Worm (Caenorhabditis elegans): ENCODE data around the gene nhr-45.

nhr-45 gene

DNA sequence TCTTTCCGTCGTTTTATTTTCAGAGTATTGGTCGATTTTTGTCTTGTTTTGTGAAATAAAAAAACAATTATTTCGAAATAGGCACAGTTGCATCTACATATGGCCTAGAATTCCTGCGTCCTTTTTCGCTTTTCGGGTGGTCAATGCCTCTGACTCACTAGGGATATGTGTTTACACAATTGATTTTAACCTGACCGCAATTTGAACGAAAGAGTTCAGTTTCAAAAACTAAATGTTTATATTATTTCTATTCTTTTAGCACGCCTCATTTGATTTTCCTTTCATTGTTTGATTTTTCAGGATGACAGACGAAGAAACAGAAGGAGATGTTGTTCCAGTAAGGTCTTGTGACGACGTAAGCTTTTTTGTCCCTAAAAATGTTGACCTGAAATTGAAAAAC is 7.7 kb upstream of the nhr-45 start, which contains the start of gene mfsd-12:
Gene mfsd-12, plus strand, starts transcription at position 301 of the 400 bp plus-strand sequence.
- no peak for TF ChIP-seq unc-62 (GFP tag; optimal IDR thresholded peaks at IDR 0.05)

DNA sequence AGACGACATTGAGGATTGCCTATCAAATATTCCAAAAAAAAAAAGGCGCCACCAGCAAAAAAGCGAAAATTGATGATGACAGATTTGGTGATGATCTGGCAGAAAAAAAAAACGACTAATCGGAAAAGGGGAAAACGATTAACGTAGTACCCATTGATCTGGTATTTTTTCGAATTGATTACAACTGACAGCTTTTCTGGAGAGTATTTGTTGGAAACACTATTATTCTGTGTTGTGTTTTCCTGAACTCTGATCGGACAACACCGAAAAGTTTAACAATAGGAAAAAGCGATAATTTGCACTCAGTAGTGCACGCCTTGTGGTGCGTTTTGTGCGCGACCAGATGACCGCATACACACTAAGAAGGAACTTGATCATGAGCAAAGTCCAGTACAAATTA is 4.5 kb upstream of the nhr-45 start:
- no peak for TF ChIP-seq unc-62 (GFP tag; optimal IDR thresholded peaks at IDR 0.05)

DNA sequence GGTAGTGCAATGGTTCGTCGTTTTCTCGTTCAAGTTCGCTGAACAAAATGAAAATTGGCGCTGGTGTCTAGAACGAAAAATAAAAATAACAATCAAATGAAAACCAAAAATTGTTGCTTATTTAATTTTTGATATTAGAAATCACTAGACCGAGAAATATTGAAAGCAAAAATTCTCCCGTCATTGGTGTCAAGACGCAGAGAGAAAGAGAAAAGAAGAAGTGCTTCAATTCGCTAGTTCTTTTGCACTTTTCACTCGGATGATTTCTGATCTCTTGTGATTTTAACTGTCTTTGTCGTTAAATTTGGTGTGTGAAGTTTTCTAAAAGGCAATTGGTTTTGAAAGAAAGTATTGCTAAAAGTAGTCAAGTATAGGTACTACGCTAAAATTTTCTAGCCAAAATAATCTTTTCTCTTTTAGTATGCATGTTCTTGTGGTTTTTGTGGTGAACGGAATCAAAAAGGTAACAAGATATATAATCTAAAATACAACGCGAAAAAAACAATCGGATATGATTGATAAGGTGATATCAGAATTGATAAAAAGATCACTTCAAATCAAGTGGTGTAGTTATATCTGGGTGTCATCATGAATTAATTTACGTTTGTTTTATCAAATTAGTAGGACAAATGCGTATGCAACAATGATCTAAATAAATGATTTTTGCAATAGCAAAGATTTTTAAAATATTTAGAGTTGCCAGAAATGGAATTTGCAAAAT is 3.0 kb upstream of the nhr-45 start:
- TF ChIP-seq unc-62 (GFP tag; optimal IDR thresholded peaks at IDR 0.05), result no peak

DNA sequence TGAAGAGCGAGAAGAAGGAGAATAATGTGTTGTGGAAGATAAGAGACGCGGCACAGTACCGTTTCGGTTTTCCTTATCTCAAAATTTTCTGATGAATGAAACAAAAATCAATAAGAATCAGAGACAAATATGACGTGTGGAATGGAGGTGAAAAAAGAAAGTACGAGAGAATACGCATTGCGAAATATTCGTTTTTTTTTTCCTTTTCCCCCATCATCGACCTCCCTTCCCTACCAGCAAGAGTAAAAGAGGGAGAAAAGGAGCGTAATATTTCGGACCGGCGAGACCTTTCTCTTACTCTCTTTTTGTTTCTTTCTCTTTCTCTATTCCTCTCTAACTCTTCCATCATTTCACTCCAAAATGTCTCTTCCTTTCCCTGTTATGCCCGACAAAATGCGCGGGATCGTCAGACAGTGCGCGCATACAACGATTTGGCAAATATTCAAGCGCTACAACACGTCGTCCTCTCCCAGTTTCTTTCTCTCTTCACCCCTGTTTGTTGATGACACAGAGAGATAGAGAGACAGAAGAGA is 2.2 kb upstream of the nhr-45 start:
- TF ChIP-seq unc-62 (GFP tag; optimal IDR thresholded peaks at IDR 0.05), result no peak

DNA sequence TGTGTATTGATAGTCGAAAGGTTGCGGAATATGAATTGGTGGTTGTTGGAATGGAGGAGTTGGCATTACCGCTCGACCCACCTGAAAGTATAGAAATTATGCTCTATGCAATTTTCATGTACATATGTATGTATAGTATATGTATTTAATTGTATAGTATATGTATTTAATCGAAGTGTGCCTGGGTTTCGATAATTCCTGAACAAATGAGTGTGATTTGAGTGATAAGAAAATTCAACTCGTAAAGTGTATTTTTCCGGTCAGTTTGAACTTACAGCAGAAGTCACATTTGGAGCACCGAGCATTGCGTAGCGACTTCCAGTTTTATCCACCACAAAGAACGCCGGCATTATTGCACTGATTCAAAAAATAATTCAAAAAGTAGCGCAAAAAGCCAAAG is 1.4 kb downstream of the nhr-45 start:
- TF ChIP-seq unc-62 (GFP tag; optimal IDR thresholded peaks at IDR 0.05), result no peak

DNA sequence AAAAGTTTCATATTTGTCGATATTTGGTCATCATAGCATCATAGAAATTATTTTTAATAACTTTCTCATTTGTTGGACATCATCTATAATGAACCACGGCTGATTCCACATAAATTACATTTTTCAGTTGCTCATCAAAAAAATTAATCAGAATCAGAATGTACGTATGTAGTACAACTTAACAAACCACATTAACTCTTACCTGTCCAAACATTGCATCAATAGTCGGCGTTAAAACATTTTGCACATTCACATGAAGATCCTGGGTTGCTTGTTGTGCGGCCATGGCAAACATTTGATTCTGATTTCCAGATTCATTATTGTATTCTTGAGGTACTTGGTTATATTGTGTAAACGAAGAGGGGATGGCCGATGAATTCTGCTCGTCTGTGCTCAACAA is 1.8 kb downstream of the nhr-45 start:
- no peak for TF ChIP-seq unc-62 (GFP tag; optimal IDR thresholded peaks at IDR 0.05)

DNA sequence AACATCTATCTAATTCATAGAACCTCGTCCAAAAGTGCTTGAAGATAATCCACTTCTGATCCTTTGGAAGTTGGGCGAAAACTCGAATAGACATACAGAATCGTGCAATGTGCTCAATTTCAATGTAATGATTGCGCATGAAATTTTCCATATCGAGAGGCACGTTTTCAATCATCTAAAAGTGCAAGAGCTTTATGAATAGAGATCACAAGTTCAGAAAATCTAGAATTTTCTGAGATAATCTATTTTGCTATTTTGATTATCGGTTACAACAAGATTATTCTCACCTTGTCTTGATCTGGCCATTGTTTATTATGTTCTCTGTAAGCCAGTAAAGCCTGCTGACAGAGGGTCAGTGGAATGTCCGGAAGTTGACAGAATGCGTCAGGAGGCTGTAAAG is 2.5 kb downstream of the nhr-45 start:
- no peak for TF ChIP-seq unc-62 (GFP tag; optimal IDR thresholded peaks at IDR 0.05)

DNA sequence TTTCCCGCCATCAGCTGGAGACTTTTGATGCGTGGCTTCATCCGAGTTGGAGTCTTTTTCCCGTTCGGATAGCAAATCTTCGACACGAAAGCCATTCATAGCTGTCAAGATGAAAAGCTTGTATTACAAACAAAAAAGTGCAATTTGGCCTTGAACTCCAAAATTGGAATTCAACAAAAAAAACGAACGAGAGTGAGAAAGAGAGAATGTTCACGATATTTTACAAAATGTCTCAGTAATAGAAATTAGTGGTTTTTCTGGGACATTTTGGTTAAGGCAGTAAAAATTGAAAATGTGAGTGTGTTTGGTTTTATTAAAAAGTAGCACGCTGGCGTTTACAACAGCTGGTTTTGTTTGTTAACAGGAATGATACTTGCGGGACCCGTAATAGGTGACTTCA is 6.1 kb downstream of the nhr-45 start, which contains the start of gene ceh-1:
Gene ceh-1, minus strand, starts transcription at position 101 of the 400 bp plus-strand sequence.
- TF ChIP-seq unc-62 (GFP tag; optimal IDR thresholded peaks at IDR 0.05), result no peak

DNA sequence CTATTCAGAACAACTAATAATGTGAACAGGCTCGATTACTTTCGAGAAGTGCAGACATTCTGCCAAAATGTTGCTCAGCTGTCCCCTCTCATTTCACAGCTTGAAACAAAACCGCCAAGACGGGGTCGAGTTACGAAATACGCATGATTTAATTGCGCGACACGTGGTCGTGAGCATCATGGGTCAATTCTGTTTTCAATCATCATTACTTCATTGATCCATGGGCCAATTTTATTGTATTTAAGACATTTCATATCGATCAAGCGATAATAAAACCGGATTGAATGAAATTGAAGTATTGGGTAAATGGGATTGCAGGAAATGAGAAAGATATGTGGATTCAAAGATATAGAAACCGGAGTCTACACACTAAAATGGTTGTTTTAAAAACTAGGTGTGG is 7.2 kb downstream of the nhr-45 start:
- no peak for TF ChIP-seq unc-62 (GFP tag; optimal IDR thresholded peaks at IDR 0.05)

DNA sequence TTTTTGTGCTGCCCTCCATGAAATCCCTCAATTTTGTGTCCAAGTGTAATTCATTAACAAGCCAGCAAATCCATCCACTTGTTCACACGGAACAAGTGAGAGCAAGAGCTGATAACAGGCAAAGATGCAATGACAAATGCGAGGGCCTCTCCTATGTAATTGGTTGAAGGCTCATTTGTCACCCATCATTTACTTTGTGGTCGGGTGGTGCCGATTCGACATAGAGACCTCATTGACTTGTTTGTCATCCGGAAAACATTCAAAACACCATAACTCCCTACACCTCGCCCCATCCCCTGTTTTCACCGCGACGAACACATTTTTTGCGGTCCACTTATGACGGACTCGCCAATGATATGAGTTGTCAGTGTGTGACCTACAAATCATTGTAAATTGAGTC is 8.7 kb downstream of the nhr-45 start:
- no peak for TF ChIP-seq unc-62 (GFP tag; optimal IDR thresholded peaks at IDR 0.05)

DNA sequence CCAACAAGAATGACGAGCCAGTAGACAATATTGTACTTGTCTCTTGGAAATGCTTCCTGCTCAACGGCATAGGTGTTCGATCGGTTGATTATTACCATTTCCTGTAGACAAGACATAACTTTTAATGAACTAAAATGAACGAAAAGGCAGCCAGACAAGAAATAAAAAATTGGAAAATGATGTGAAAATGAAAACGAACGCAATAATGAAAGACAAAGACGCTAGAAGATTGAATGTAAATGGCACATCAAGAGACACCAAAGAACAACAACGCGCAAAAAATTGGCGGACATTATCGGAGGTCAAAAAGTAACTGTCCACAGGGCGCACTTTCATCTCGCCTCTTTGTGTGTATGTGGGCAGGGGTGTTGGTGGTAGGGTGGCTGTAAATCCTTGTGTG is 11.0 kb downstream of the nhr-45 start, which contains the start of gene ent-5:
Gene ent-5, minus strand, starts transcription at position 101 of the 400 bp plus-strand sequence.
- TF ChIP-seq unc-62 (GFP tag; optimal IDR thresholded peaks at IDR 0.05), result no peak

DNA sequence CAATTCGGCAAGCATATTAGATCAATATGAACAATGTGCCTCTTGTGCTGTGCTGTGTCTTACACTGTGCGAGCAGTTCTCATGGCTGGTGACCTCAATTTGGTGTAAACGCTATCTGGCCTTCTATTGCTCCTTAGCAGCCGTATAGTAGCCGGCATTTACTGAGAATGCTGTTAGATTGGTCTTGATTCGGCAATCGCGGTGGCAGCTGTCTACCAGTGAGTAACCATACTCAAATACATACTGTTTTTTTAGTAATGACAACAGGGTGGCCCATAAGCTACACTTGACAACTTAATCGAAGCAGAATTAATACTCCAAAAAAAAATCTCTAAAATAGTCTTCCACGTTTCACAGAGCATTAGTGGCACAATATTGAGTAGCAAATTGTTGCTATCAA is 13.0 kb downstream of the nhr-45 start, which contains the start of gene C46C11.4:
Gene C46C11.4, minus strand, starts transcription at position 101 of the 400 bp plus-strand sequence.
- TF ChIP-seq unc-62 (GFP tag; optimal IDR thresholded peaks at IDR 0.05), result no peak

DNA sequence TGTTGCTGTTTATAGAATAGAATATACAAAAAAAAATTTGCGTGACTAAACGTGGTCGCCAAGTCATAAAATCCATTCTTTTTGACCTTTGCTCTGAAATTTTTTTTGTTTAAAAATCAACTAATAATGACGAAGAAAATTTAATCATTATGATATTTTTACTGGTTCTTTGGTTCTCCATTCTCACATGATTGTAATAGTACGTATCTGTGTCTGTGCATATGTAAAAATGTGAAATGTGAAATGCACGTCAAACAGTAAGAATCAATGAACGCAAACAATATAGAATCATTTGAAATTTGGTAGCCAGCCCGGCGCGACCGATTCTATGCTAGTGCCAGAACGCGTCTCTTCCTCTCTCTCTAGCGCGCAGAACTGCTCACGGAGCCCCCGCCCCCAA is 23.3 kb downstream of the nhr-45 start, which contains the start of gene hosl-1:
Gene hosl-1, plus strand, starts transcription at position 301 of the 400 bp plus-strand sequence.
- TF ChIP-seq unc-62 (GFP tag; optimal IDR thresholded peaks at IDR 0.05), result no peak

DNA sequence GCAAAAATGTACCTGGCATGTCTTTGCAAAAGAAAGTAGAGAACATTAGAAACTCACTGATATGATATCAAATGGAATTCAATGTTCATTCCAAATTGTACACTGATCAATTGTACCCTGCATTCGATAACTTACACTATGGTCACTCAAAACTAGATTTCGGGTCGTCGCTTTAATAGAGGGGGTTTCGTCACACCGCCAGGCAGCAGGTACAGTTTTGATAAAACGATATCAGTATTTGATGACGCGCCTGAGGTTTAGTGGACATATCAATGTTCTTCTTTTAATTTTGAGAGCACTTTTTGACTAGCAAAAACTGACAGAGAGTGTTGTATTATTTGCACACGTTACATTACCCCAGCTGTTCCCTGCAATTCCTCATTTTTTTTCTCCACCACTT is 24.0 kb downstream of the nhr-45 start:
- no peak for TF ChIP-seq unc-62 (GFP tag; optimal IDR thresholded peaks at IDR 0.05)

DNA sequence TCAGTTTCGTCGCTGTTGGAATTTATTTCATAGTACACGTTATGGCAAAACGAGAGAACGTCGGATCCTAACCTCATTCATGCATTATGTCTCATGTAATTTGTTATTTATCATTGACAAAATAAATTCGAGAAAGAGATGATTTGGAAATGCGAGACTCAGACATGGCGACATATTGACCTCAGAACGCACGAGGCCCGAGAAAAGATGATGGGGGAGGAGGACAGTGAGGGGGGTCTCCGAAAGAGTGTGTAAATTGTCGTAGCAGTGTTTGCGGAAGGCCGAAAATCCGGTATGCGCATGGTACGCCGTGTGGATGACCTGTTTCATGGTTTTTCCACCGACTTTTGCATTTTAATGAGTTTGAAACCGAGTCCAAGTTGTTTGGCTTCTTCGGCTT is 24.5 kb downstream of the nhr-45 start:
- TF ChIP-seq unc-62 (GFP tag; optimal IDR thresholded peaks at IDR 0.05), result no peak

DNA sequence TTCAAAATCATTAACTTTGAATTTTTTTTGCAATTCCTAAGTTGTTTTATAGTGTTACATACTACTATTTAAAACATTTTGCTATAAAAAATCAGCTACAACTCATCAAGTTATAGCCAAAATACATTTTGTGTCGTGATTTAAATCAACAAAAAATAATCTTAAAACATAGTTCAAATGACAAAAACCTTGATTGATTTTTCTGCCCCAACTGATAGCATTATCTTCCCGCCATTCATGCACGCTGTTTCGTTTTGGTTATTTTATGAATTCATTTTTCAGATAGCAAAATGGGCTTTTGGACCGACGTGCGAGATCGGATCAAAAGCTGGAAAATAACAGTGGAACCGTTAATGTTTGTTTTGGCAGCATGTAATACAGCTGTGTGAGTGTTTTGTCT is 28.0 kb downstream of the nhr-45 start, which contains the start of gene slcr-46.1:
Gene slcr-46.1, plus strand, starts transcription at position 274 of the 400 bp plus-strand sequence.
- TF ChIP-seq unc-62 (GFP tag; optimal IDR thresholded peaks at IDR 0.05), result no peak

Measured in whole organism, dauer.